Worm (Caenorhabditis elegans) whole organism, L3 larva: ENCODE results near the gene dhs-28.

Experiments used
- ama-1 ChIP-seq: fragments of 150-350 bp; optimal IDR thresholded peaks from 2 replicates; lab custom pipeline; 2018
- ceh-82 ChIP-seq: fragments of 150-350 bp; optimal IDR thresholded peaks from 2 replicates; lab custom pipeline; 2014; ENCODE audit warnings: missing biosample characterization, missing genetic modification characterization
- lin-15B ChIP-seq: fragments of 150-350 bp; optimal IDR thresholded peaks from 2 replicates; lab custom pipeline; 2014; ENCODE audit warnings: missing biosample characterization, missing genetic modification characterization
- lin-39 ChIP-seq: fragments of 150-350 bp; optimal IDR thresholded peaks from 2 replicates; lab custom pipeline; 2018; ENCODE audit warnings: missing biosample characterization, missing genetic modification reagents, missing genetic modification characterization
- nhr-237 ChIP-seq: fragments of 150-350 bp; optimal IDR thresholded peaks from 2 replicates; lab custom pipeline; 2014; ENCODE audit warnings: missing biosample characterization, missing genetic modification characterization
- pha-4 ChIP-seq: fragments of 150-350 bp; optimal IDR thresholded peaks from 2 replicates; lab custom pipeline; 2014; ENCODE audit warnings: missing biosample characterization, missing genetic modification reagents, missing genetic modification characterization
- pqm-1 ChIP-seq: fragments of 150-350 bp; optimal IDR thresholded peaks from 2 replicates; lab custom pipeline; 2017; ENCODE audit warnings: missing biosample characterization, missing genetic modification characterization, inconsistent platforms
- zag-1 ChIP-seq: fragments of 150-350 bp; optimal IDR thresholded peaks from 2 replicates; lab custom pipeline; 2014; ENCODE audit warnings: missing biosample characterization, missing genetic modification characterization

DNA sequence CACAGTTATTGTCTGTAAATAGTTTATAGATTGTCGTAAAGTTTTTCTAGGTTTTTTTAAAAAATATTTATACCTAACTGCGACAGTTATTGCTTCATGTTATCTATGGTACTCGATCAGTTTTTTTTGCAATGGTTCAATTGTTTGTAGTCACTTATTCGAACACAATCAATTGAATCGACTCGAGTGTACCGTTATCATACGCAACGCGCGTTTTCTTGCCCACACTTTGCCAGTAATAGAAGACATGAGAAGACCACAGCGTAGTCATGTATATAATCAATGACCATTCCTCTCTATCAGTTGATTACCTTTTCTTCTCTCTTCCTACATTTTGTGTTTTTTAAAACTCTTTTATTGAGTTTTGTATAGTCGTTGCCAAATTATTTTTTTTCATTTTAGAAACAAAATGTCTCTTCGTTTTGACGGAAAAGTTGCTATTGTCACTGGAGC lies at the start of gene dhs-28:
- TF ChIP-seq pha-4 (tag; lab: Kevin White, UChicago) (peak; percentile 25), lin-39 (tag; lab: Kevin White, UChicago) (no peak), lin-15B (tag; lab: Kevin White, UChicago) (no peak), zag-1 (tag; lab: Kevin White, UChicago) (no peak), ama-1 (lab: Kevin White, UChicago) (peak; percentile 42), ceh-82 (no peak), pqm-1 (peak; percentile 90), nhr-237 (no peak)
